ENCODE assay signal across 4 worm cellular contexts in the genomic region with DNA sequence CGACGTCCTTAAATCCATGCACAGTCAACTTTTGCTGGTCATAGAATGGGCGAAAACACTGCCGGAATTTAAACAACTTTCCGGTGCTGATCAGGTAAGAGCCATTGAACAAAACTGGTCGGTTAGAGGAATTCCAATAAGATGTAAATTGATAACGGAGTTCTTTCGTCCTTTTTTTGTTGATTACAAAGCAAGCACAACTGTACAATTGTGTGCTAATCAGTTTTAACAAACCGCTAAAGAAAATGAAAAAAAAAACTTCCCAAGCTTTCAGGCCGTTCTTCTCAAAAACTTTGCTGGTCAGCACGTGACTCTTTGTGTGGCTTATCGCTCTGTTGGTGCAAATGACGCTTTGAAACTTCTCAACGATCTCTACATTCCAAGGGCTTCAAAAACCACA.
TF ChIP-seq lines count a peak whose summit lies in the region.

No protein-coding gene starts in this region.

TF ChIP-seq in whole organism, L1 larva, 84 proteins besides CTCF, POLR2A, EP300 and RAD21:
- no peak for TF ChIP-seq nhr-12 (tag; optimal IDR thresholded peaks at IDR 0.05; lab: Kevin White, UChicago)
- TF ChIP-seq fkh-4 (tag; optimal IDR thresholded peaks at IDR 0.05; lab: Kevin White, UChicago; ENCODE audit: borderline replicate concordance): no peak
- TF ChIP-seq elt-2 (tag; optimal IDR thresholded peaks at IDR 0.05; lab: Kevin White, UChicago): peak; percentile 34
- no peak for TF ChIP-seq zag-1 (tag; optimal IDR thresholded peaks at IDR 0.05; lab: Kevin White, UChicago)
- TF ChIP-seq nhr-90 (tag; optimal IDR thresholded peaks at IDR 0.05; lab: Kevin White, UChicago; ENCODE audit: poor library complexity): no peak
- no peak for TF ChIP-seq fkh-10 (GFP tag; optimal IDR thresholded peaks at IDR 0.05; lab: Kevin White, UChicago)
- no peak for TF ChIP-seq efl-1 (optimal IDR thresholded peaks at IDR 0.05; lab: Kevin White, UChicago)
- peak in 1 of 2 experiments; percentile 67 for TF ChIP-seq efl-1 (GFP tag; optimal IDR thresholded peaks at IDR 0.05 in 1 of 2; lab: Kevin White, UChicago)

TF ChIP-seq in whole organism, L3 larva, 47 proteins besides CTCF, POLR2A, EP300 and RAD21:
- TF ChIP-seq pqm-1 (tag; optimal IDR thresholded peaks at IDR 0.05; lab: Kevin White, UChicago): peak; percentile 73
- TF ChIP-seq ceh-28 (tag; optimal IDR thresholded peaks at IDR 0.05; lab: Kevin White, UChicago): no peak
- peak; percentile 10 for TF ChIP-seq pha-4 (tag; optimal IDR thresholded peaks at IDR 0.05; lab: Kevin White, UChicago)
- no peak for TF ChIP-seq ceh-9 (tag; optimal IDR thresholded peaks at IDR 0.05; lab: Kevin White, UChicago)
- TF ChIP-seq nhr-67 (tag; optimal IDR thresholded peaks at IDR 0.05; lab: Kevin White, UChicago): no peak
- peak; percentile 56 for TF ChIP-seq elt-2 (tag; optimal IDR thresholded peaks at IDR 0.05; lab: Kevin White, UChicago)

TF ChIP-seq in whole organism, L4 larva, 104 proteins besides CTCF, POLR2A, EP300 and RAD21:
- TF ChIP-seq daf-19 (GFP tag; conservative IDR thresholded peaks at IDR 0.05; lab: Robert Waterston, UW): no peak
- TF ChIP-seq ces-1 (GFP tag; optimal IDR thresholded peaks at IDR 0.05; lab: Kevin White, UChicago): no peak
- TF ChIP-seq madf-9 (GFP tag; conservative IDR thresholded peaks at IDR 0.05; lab: Robert Waterston, UW): no peak
- TF ChIP-seq cey-2 (tag; optimal IDR thresholded peaks at IDR 0.05; lab: Kevin White, UChicago; ENCODE audit: borderline replicate concordance, insufficient read depth): no peak
- peak; percentile 54 for TF ChIP-seq nhr-28 (tag; optimal IDR thresholded peaks at IDR 0.05; lab: Kevin White, UChicago)
- no peak for TF ChIP-seq nhr-237 (tag; optimal IDR thresholded peaks at IDR 0.05; lab: Kevin White, UChicago)
- TF ChIP-seq dmd-6 (GFP tag; IDR thresholded peaks at IDR 0.05; lab: Robert Waterston, UW): 0 out of 2 replicates have a peak, but pooled peaks have one; percentile 10
- TF ChIP-seq ceh-62 (tag; optimal IDR thresholded peaks at IDR 0.05; lab: Kevin White, UChicago): no peak
- peak; percentile 8 for TF ChIP-seq dve-1 (tag; optimal IDR thresholded peaks at IDR 0.05; lab: Kevin White, UChicago; ENCODE audit: insufficient read depth)
- TF ChIP-seq gei-8 (GFP tag; optimal IDR thresholded peaks at IDR 0.05; lab: Kevin White, UChicago): no peak
- TF ChIP-seq ceh-32 (tag; optimal IDR thresholded peaks at IDR 0.05; lab: Kevin White, UChicago; ENCODE audit: poor library complexity): no peak
- TF ChIP-seq hlh-11 (tag; optimal IDR thresholded peaks at IDR 0.05; lab: Kevin White, UChicago): peak; percentile 21
- TF ChIP-seq Y105C5A.15 (GFP tag; IDR thresholded peaks at IDR 0.05; lab: Robert Waterston, UW): no peak
- TF ChIP-seq daf-16 (GFP tag; optimal IDR thresholded peaks at IDR 0.05; lab: Kevin White, UChicago): no peak
- TF ChIP-seq daf-16 (tag; optimal IDR thresholded peaks at IDR 0.05; lab: Kevin White, UChicago): peak; percentile 65
- peak; percentile 37 for TF ChIP-seq pqm-1 (tag; optimal IDR thresholded peaks at IDR 0.05; lab: Kevin White, UChicago)
- TF ChIP-seq duxl-1 (tag; optimal IDR thresholded peaks at IDR 0.05; lab: Kevin White, UChicago; ENCODE audit: poor library complexity): no peak

TF ChIP-seq in whole organism, young adult, 124 proteins besides CTCF, POLR2A, EP300 and RAD21:
- TF ChIP-seq nhr-80 (tag; optimal IDR thresholded peaks at IDR 0.05; lab: Kevin White, UChicago): peak; percentile 56
- TF ChIP-seq pha-4 (tag; optimal IDR thresholded peaks at IDR 0.05; lab: Kevin White, UChicago): no peak
- TF ChIP-seq chd-7 (tag; optimal IDR thresholded peaks at IDR 0.05; lab: Kevin White, UChicago): no peak
- TF ChIP-seq ets-4 (GFP tag; optimal IDR thresholded peaks at IDR 0.05; lab: Kevin White, UChicago): no peak
- no peak for TF ChIP-seq ztf-28 (GFP tag; IDR thresholded peaks at IDR 0.05; lab: Robert Waterston, UW)
- no peak for TF ChIP-seq dpl-1 (GFP tag; optimal IDR thresholded peaks at IDR 0.05; lab: Kevin White, UChicago)
- no peak for TF ChIP-seq snpc-1.1 (tag; optimal IDR thresholded peaks at IDR 0.05; lab: Kevin White, UChicago; ENCODE audit: insufficient read depth)
